Fruit fly (Drosophila melanogaster) whole organism, pupa: Measurements from ENCODE around the gene Septin2.
A peak's percentile ranks its signal among the peaks of the same experiment; 100 is the strongest.

Experiments used
- CG10348 ChIP-seq: fragments of 200-800 bp; sonication (Bioruptor generic); IDR thresholded peaks from 2 replicates; pipeline ENCODE4 v1.3.6; 2022; ENCODE audit warnings: missing biosample characterization, missing genetic modification characterization
- CG12605 ChIP-seq: fragments of 200-800 bp; sonication (Bioruptor generic); IDR thresholded peaks from 2 replicates; pipeline ENCODE4 v1.3.6; 2022; ENCODE audit warnings: missing biosample characterization, missing genetic modification characterization
- CG13204 ChIP-seq: fragments of 200-800 bp; sonication (Bioruptor generic); optimal IDR thresholded peaks from 2 replicates; lab custom pipeline; 2018; ENCODE audit warnings: missing biosample characterization, mild to moderate bottlenecking, missing genetic modification characterization, moderate library complexity
- CG14655 ChIP-seq: fragments of 200-800 bp; sonication (Bioruptor generic); optimal IDR thresholded peaks from 3 replicates; lab custom pipeline; 2017; ENCODE audit warnings: mild to moderate bottlenecking, missing biosample characterization, missing genetic modification reagents, missing genetic modification characterization
- CG15710 ChIP-seq: fragments of 200-800 bp; sonication (Bioruptor generic); optimal IDR thresholded peaks from 2 replicates; lab custom pipeline; 2018; ENCODE audit warnings: missing biosample characterization, mild to moderate bottlenecking, missing genetic modification characterization, moderate library complexity
- CG17806 ChIP-seq: fragments of 200-800 bp; sonication (Bioruptor generic); optimal IDR thresholded peaks from 2 replicates; lab custom pipeline; 2018; ENCODE audit warnings: missing biosample characterization, mild to moderate bottlenecking, missing genetic modification characterization, moderate library complexity
- CG32121 ChIP-seq: fragments of 200-800 bp; sonication (Bioruptor generic); IDR thresholded peaks from 2 replicates; pipeline ENCODE4 v1.3.6; 2022; ENCODE audit warnings: missing biosample characterization, missing genetic modification characterization
- CG34367 ChIP-seq: fragments of 200-800 bp; sonication (Bioruptor generic); optimal IDR thresholded peaks from 2 replicates; lab custom pipeline; 2018; ENCODE audit warnings: missing biosample characterization, mild to moderate bottlenecking, missing genetic modification characterization
- CG4496 ChIP-seq: fragments of 200-800 bp; sonication (Bioruptor generic); IDR thresholded peaks from 3 replicates; pipeline ENCODE4 v1.3.6; 2022; ENCODE audit warnings: missing biosample characterization, missing genetic modification characterization
- CG8159 ChIP-seq: fragments of 200-800 bp; sonication (Bioruptor generic); optimal IDR thresholded peaks from 3 replicates; lab custom pipeline; 2018; ENCODE audit warnings: missing biosample characterization, mild to moderate bottlenecking, missing genetic modification characterization, moderate library complexity
- CG8301 ChIP-seq: fragments of 200-800 bp; sonication (Bioruptor generic); optimal IDR thresholded peaks from 2 replicates; lab custom pipeline; 2018; ENCODE audit warnings: missing biosample characterization, mild to moderate bottlenecking, missing genetic modification characterization
- CG9948 ChIP-seq: fragments of 200-800 bp; sonication (Bioruptor generic); optimal IDR thresholded peaks from 2 replicates; lab custom pipeline; 2018; ENCODE audit warnings: missing biosample characterization, mild to moderate bottlenecking, missing genetic modification characterization, moderate library complexity
- D1 ChIP-seq: fragments of 200-800 bp; sonication (Bioruptor generic); optimal IDR thresholded peaks from 2 replicates; lab custom pipeline; 2018; ENCODE audit warnings: missing biosample characterization, mild to moderate bottlenecking, missing genetic modification characterization, moderate library complexity
- EcR ChIP-seq: fragments of 200-800 bp; sonication (Bioruptor generic); optimal IDR thresholded peaks from 3 replicates; lab custom pipeline; 2019; ENCODE audit warnings: missing biosample characterization, missing genetic modification characterization, mild to moderate bottlenecking, moderate library complexity, missing genetic modification reagents
- Ets98B ChIP-seq: fragments of 200-800 bp; sonication (Bioruptor generic); IDR thresholded peaks from 2 replicates; pipeline ENCODE4 v1.3.6; 2022; ENCODE audit warnings: missing biosample characterization, missing genetic modification characterization
- Pif1A ChIP-seq: fragments of 200-800 bp; sonication (Bioruptor generic); optimal IDR thresholded peaks from 3 replicates; lab custom pipeline; 2016; ENCODE audit warnings: missing biosample characterization, missing genetic modification characterization
- Pif1B ChIP-seq: fragments of 200-800 bp; sonication (Bioruptor generic); optimal IDR thresholded peaks from 3 replicates; lab custom pipeline; 2016; ENCODE audit warnings: missing biosample characterization, missing genetic modification characterization
- Snoo ChIP-seq: fragments of 200-800 bp; sonication (Bioruptor generic); optimal IDR thresholded peaks from 3 replicates; lab custom pipeline; 2017; ENCODE audit warnings: missing biosample characterization, mild to moderate bottlenecking, missing genetic modification characterization, inconsistent platforms
- fd96Ca ChIP-seq: fragments of 200-800 bp; sonication (Bioruptor generic); IDR thresholded peaks from 3 replicates; pipeline ENCODE4 v1.3.6; 2022; ENCODE audit warnings: missing biosample characterization, missing genetic modification characterization
- gl ChIP-seq: fragments of 200-800 bp; sonication (Bioruptor generic); optimal IDR thresholded peaks from 2 replicates; lab custom pipeline; 2018; ENCODE audit warnings: missing biosample characterization, mild to moderate bottlenecking, missing genetic modification characterization
- rn ChIP-seq: fragments of 200-800 bp; sonication (Bioruptor generic); IDR thresholded peaks from 2 replicates; pipeline ENCODE4 v1.3.6; 2022; ENCODE audit warnings: missing biosample characterization, missing genetic modification characterization

Gene Septin2

DNA sequence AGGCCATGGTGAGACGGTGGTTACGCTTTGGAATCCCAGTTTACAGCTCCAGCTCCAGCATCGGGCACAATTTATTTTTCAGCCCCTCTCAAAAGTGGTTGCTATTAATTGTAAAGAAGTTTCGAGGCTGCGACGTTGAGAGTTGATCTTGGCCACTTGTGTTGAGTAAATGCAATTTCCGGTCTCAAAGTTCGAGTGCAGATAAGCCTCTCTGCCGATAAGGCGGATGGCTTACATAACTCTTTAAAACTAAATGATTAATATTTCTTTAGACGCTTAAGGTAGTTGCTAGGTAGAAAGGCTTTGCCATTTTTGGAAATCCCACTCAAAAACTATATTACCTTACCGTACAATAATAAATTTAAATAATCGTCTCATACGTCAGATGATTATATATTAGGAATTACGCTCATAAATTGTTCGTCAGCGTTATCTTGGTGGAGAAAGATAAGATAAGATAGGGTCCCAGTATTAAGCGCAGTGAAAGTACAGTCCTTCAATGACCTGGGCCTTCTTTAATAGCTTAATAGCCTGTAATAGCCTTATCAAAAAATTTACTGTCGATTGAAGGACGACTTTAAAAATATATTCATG is 17.5 kb upstream of the Septin2 start:
- TF ChIP-seq CG10348 (GFP tag; lab: Robert Waterston, UW): no peak
- no peak for TF ChIP-seq CG9948 (tag; lab: Kevin White, UChicago)
- TF ChIP-seq CG12605: no peak
- no peak for TF ChIP-seq CG8159 (tag; lab: Kevin White, UChicago)
- TF ChIP-seq Pif1B: no peak
- TF ChIP-seq CG32121 (GFP tag; lab: Robert Waterston, UW): no peak
- TF ChIP-seq fd96Ca (GFP tag; lab: Robert Waterston, UW): no peak
- TF ChIP-seq CG13204: no peak
- no peak for TF ChIP-seq Snoo (tag; lab: Kevin White, UChicago)
- no peak for TF ChIP-seq CG17806 (tag; lab: Kevin White, UChicago)
- TF ChIP-seq CG4496 (GFP tag; lab: Robert Waterston, UW): no peak
- TF ChIP-seq gl (tag; lab: Kevin White, UChicago): no peak
- no peak for TF ChIP-seq CG8301 (tag; lab: Kevin White, UChicago)
- no peak for TF ChIP-seq CG34367 (tag; lab: Kevin White, UChicago)
- TF ChIP-seq rn (GFP tag; lab: Robert Waterston, UW): no peak
- no peak for TF ChIP-seq Pif1A (GFP tag; lab: Kevin White, UChicago)
- TF ChIP-seq CG15710: no peak
- no peak for TF ChIP-seq Ets98B (GFP tag; lab: Robert Waterston, UW)
- no peak for TF ChIP-seq D1

DNA sequence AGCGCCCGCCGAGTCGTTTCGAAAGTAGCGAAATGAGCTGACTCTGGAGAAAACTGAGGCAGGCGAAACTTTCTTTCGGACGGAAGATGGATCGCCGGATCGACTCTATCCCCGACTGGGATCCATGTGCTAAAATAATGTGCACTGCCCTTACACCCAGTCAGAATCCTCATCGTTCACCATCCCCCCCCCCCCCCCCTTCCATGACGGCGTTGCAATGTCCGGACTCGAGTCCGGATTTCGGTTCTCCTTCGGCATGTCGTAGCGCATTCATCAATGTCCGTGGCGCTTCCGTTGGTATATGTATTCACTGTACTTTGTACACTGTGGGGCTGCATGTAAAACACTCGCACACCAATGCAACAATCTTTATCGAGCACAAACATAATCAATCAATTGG is 16.9 kb upstream of the Septin2 start:
- TF ChIP-seq Snoo (tag; lab: Kevin White, UChicago) (no peak), CG8159 (tag; lab: Kevin White, UChicago) (no peak), Ets98B (GFP tag; lab: Robert Waterston, UW) (no peak), CG10348 (GFP tag; lab: Robert Waterston, UW) (no peak), rn (GFP tag; lab: Robert Waterston, UW) (no peak)

DNA sequence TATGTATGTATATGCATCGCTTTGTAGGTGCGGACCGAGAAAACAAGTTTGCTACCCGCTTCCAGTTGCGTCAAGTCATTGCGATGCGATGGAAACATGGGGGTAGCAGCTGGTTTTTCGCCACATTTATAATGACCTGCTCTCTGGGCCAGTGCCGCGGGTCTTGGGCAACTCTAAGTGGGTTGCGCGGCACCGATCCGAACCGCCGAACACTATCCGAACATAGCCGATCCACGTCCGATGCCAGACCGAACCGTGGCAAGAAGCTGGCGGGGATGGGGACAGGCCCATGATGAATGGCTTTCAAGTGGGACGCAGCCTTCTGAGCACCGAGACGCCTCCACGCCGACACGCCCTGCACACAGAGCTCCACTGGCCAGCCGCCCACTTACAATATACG is 15.9 kb upstream of the Septin2 start:
- TF ChIP-seq Ets98B (GFP tag; lab: Robert Waterston, UW) (peak; percentile 69), EcR (GFP tag; lab: Kevin White, UChicago) (peak; percentile 20), Snoo (tag; lab: Kevin White, UChicago) (no peak), CG14655 (no peak), CG13204 (peak; percentile 27), CG4496 (GFP tag; lab: Robert Waterston, UW) (peak; percentile 87), CG32121 (GFP tag; lab: Robert Waterston, UW) (peak; percentile 71)

DNA sequence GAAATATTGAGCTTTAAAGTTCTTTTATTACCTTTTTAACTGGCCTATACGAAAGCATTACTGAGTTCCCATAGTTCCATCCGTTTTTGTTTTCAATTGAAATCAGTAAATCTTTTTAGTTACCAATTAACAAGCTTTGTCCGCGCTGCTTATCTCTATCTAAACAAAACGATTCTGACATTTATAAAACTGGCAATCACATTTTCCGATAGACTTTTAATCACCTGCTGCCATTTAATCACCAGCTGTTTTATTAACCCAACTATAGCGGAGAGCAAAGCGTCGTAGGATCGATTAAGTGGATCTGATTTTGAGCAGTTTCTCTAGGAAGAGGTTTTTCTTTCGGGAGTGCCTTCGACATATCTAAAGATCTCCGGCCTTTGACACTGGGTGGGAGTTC is 14.4 kb upstream of the Septin2 start:
- no peak for TF ChIP-seq CG4496 (GFP tag; lab: Robert Waterston, UW)
- TF ChIP-seq CG8301 (tag; lab: Kevin White, UChicago): no peak
- TF ChIP-seq Pif1A (GFP tag; lab: Kevin White, UChicago): no peak
- no peak for TF ChIP-seq CG10348 (GFP tag; lab: Robert Waterston, UW)
- no peak for TF ChIP-seq CG34367 (tag; lab: Kevin White, UChicago)
- TF ChIP-seq gl (tag; lab: Kevin White, UChicago): no peak
- TF ChIP-seq rn (GFP tag; lab: Robert Waterston, UW): no peak
- no peak for TF ChIP-seq Snoo (tag; lab: Kevin White, UChicago)
- TF ChIP-seq fd96Ca (GFP tag; lab: Robert Waterston, UW): no peak
- no peak for TF ChIP-seq CG14655
- no peak for TF ChIP-seq Ets98B (GFP tag; lab: Robert Waterston, UW)
- TF ChIP-seq CG8159 (tag; lab: Kevin White, UChicago): no peak
- no peak for TF ChIP-seq D1
- TF ChIP-seq CG32121 (GFP tag; lab: Robert Waterston, UW): no peak
- TF ChIP-seq CG17806 (tag; lab: Kevin White, UChicago): no peak
- no peak for TF ChIP-seq CG13204
- TF ChIP-seq EcR (GFP tag; lab: Kevin White, UChicago): no peak
- no peak for TF ChIP-seq CG12605

DNA sequence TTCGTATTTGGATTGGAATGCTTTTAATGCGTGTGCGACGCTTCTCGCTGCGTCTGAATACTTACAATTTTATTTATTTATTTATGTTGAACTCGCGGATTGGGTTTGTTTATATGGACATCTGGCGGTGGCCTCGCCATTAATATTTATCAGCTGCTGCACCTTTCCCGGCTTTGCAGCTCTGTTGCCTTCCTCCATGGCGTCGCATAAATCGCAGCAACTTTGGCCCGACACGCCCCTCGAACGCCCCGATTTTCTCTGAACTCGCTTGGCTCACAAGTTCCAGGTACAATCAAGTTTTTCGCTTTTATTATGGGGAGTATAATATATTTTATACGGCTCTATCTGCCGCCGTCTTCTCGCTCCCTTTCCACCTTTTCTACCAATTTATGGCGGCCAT is 12.0 kb upstream of the Septin2 start:
- TF ChIP-seq CG14655 (no peak), EcR (GFP tag; lab: Kevin White, UChicago) (no peak), CG12605 (no peak), rn (GFP tag; lab: Robert Waterston, UW) (no peak), CG10348 (GFP tag; lab: Robert Waterston, UW) (no peak), Pif1A (GFP tag; lab: Kevin White, UChicago) (no peak), CG9948 (tag; lab: Kevin White, UChicago) (no peak), CG13204 (no peak), Ets98B (GFP tag; lab: Robert Waterston, UW) (no peak), CG34367 (tag; lab: Kevin White, UChicago) (no peak), gl (tag; lab: Kevin White, UChicago) (no peak), Pif1B (no peak), CG8301 (tag; lab: Kevin White, UChicago) (no peak), fd96Ca (GFP tag; lab: Robert Waterston, UW) (no peak), CG17806 (tag; lab: Kevin White, UChicago) (no peak)
